Worm (Caenorhabditis elegans) whole organism, L2 larva: ENCODE measurements around the gene catp-5.

ENCODE experiments used
- C34F6.9 ChIP-seq: fragments of 150-350 bp; optimal IDR thresholded peaks from 2 replicates; lab custom pipeline; 2014; ENCODE audit warnings: missing biosample characterization, missing genetic modification characterization
- F13H6.1 ChIP-seq: sonication (generic microtip); optimal IDR thresholded peaks from 2 replicates; lab custom pipeline; 2016; ENCODE audit warnings: missing genetic modification characterization, missing compliant biosample characterization
- R02D3.7 ChIP-seq: fragments of 150-350 bp; optimal IDR thresholded peaks from 2 replicates; lab custom pipeline; 2014; ENCODE audit warnings: missing biosample characterization, missing genetic modification characterization
- Y55F3AM.14 ChIP-seq: fragments of 200-800 bp; sonication (Bioruptor generic); optimal IDR thresholded peaks from 2 replicates; lab custom pipeline; 2018; ENCODE audit warnings: mild to moderate bottlenecking, missing genetic modification characterization, missing compliant biosample characterization
- ZK546.5 ChIP-seq: sonication (generic microtip); optimal IDR thresholded peaks from 2 replicates; lab custom pipeline; 2017; ENCODE audit warnings: missing biosample characterization, missing genetic modification characterization
- alr-1 ChIP-seq: fragments of 150-350 bp; optimal IDR thresholded peaks from 2 replicates; lab custom pipeline; 2014; ENCODE audit warnings: missing biosample characterization, missing genetic modification characterization
- aly-2 ChIP-seq: fragments of 150-350 bp; optimal IDR thresholded peaks from 2 replicates; lab custom pipeline; 2014; ENCODE audit warnings: missing biosample characterization, missing genetic modification characterization
- ama-1 ChIP-seq: fragments of 150-350 bp; optimal IDR thresholded peaks from 2 replicates; lab custom pipeline; 2018; ENCODE audit warnings: inconsistent platforms
- blmp-1 ChIP-seq: sonication (generic microtip); optimal IDR thresholded peaks from 2 replicates; lab custom pipeline; 2017; ENCODE audit warnings: missing genetic modification characterization, mild to moderate bottlenecking, missing compliant biosample characterization, antibody characterized with exemption, moderate library complexity; ENCODE audit not compliant: insufficient read depth
- ceh-16 ChIP-seq: fragments of 150-350 bp; optimal IDR thresholded peaks from 2 replicates; lab custom pipeline; 2014; ENCODE audit warnings: missing biosample characterization, missing genetic modification characterization
- ceh-82 ChIP-seq: fragments of 150-350 bp; optimal IDR thresholded peaks from 2 replicates; lab custom pipeline; 2014; ENCODE audit warnings: missing biosample characterization, missing genetic modification characterization
- crh-2 ChIP-seq: sonication (generic microtip); optimal IDR thresholded peaks from 2 replicates; lab custom pipeline; 2017; ENCODE audit warnings: missing biosample characterization, missing genetic modification characterization
- egl-27 ChIP-seq: sonication (generic microtip); optimal IDR thresholded peaks from 3 replicates; lab custom pipeline; 2017; ENCODE audit warnings: missing biosample characterization, missing genetic modification reagents, missing genetic modification characterization
- elt-1 ChIP-seq: fragments of 150-350 bp; optimal IDR thresholded peaks from 2 replicates; lab custom pipeline; 2014; ENCODE audit warnings: missing biosample characterization, missing genetic modification characterization
- fos-1 ChIP-seq: fragments of 150-350 bp; optimal IDR thresholded peaks from 2 replicates; lab custom pipeline; 2014; ENCODE audit warnings: missing biosample characterization, missing genetic modification characterization
- gmeb-1 ChIP-seq: fragments of 150-350 bp; optimal IDR thresholded peaks from 2 replicates; lab custom pipeline; 2014; ENCODE audit warnings: missing biosample characterization, missing genetic modification characterization
- lin-11 ChIP-seq: fragments of 150-350 bp; sonication (generic microtip); optimal IDR thresholded peaks from 2 replicates; lab custom pipeline; 2014; ENCODE audit warnings: missing biosample characterization, missing genetic modification characterization, inconsistent platforms, mixed read lengths
- lin-13 ChIP-seq: fragments of 150-350 bp; optimal IDR thresholded peaks from 2 replicates; lab custom pipeline; 2014; ENCODE audit warnings: missing biosample characterization, missing genetic modification reagents, missing genetic modification characterization
- lsy-2 ChIP-seq, 2 experiments: fragments of 150-350 bp in 1 of 2; sonication (generic microtip) in 1 of 2; optimal IDR thresholded peaks; 2 replicates each; lab custom pipeline; 2014 to 2017; ENCODE audit warnings: missing biosample characterization in 2 of 2, missing genetic modification characterization in 2 of 2
- nhr-11 ChIP-seq: fragments of 150-350 bp; optimal IDR thresholded peaks from 2 replicates; lab custom pipeline; 2014; ENCODE audit warnings: missing biosample characterization, missing genetic modification characterization
- nhr-129 ChIP-seq: fragments of 150-350 bp; optimal IDR thresholded peaks from 2 replicates; lab custom pipeline; 2014; ENCODE audit warnings: missing biosample characterization, missing genetic modification characterization
- nhr-21 ChIP-seq: fragments of 150-350 bp; optimal IDR thresholded peaks from 2 replicates; lab custom pipeline; 2014; ENCODE audit warnings: missing biosample characterization, missing genetic modification characterization
- nhr-237 ChIP-seq: fragments of 150-350 bp; optimal IDR thresholded peaks from 2 replicates; lab custom pipeline; 2014; ENCODE audit warnings: missing biosample characterization, missing genetic modification characterization
- nhr-25 ChIP-seq: fragments of 150-350 bp; sonication (generic microtip); optimal IDR thresholded peaks from 3 replicates; lab custom pipeline; 2014; ENCODE audit warnings: missing biosample characterization, missing genetic modification characterization
- nhr-77 ChIP-seq: fragments of 150-350 bp; optimal IDR thresholded peaks from 2 replicates; lab custom pipeline; 2014; ENCODE audit warnings: missing biosample characterization, missing genetic modification characterization
- sem-4 ChIP-seq: fragments of 150-350 bp; optimal IDR thresholded peaks from 2 replicates; lab custom pipeline; 2014; ENCODE audit warnings: missing biosample characterization, missing genetic modification reagents, missing genetic modification characterization
- sma-9 ChIP-seq, 2 experiments: fragments of 150-350 bp in 1 of 2; sonication (generic microtip) in 1 of 2; optimal IDR thresholded peaks; 2 replicates each; lab custom pipeline; 2014 to 2016; ENCODE audit warnings: missing genetic modification characterization in 2 of 2, mild to moderate bottlenecking in 1 of 2, missing biosample characterization in 1 of 2, missing compliant biosample characterization in 1 of 2, missing genetic modification reagents in 1 of 2, moderate library complexity in 1 of 2
- unc-39 ChIP-seq: fragments of 150-350 bp; optimal IDR thresholded peaks from 2 replicates; lab custom pipeline; 2014; ENCODE audit warnings: missing biosample characterization, missing genetic modification characterization
- unc-55 ChIP-seq: fragments of 150-350 bp; sonication (generic microtip); optimal IDR thresholded peaks from 3 replicates; lab custom pipeline; 2014; ENCODE audit warnings: missing biosample characterization, missing genetic modification reagents, missing genetic modification characterization
- zag-1 ChIP-seq: fragments of 150-350 bp; optimal IDR thresholded peaks from 2 replicates; lab custom pipeline; 2014; ENCODE audit warnings: missing biosample characterization, missing genetic modification characterization
- ztf-11 ChIP-seq: sonication (generic microtip); optimal IDR thresholded peaks from 2 replicates; lab custom pipeline; 2017; ENCODE audit warnings: missing biosample characterization, missing genetic modification characterization
- ztf-4 ChIP-seq: fragments of 150-350 bp; optimal IDR thresholded peaks from 2 replicates; lab custom pipeline; 2014; ENCODE audit warnings: missing biosample characterization, missing genetic modification characterization

catp-5 gene

DNA sequence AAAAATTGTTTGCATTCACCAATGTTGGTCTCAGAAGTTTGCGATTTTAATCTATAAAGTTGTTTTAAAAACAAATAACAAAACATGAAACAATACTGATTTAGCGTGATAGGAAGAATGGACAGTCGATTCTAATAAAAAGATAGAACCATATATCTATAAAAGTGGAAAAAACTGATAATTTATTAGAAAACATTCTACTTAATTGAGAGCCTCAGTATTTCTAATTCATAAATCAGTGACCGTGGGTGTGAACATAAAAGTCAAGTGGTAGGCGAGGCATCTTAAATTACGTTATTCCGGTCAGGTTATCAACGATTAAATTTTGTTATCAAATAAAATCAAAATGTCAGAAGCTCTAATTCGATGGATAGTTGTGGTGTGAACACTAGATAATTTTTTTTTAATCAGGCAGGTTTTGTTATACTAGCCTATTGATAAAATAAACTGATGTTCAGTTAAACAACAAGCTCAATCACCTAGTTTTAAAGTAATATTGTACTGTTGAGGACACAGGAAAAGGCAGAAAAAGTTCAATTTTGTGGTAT lies at the start of gene catp-5:
catp-5 (minus strand) TSS at position 51 of the 548 bp plus-strand sequence.
- no peak for TF ChIP-seq lin-11 (tag; lab: Kevin White, UChicago)
- no peak for TF ChIP-seq sem-4
- peak; percentile 40 for TF ChIP-seq fos-1 (tag; lab: Kevin White, UChicago)
- no peak for TF ChIP-seq ztf-11 (tag; lab: Kevin White, UChicago)

- no peak for TF ChIP-seq lsy-2 (tag; optimal IDR thresholded peaks at IDR 0.05; lab: Kevin White, UChicago)
- TF ChIP-seq egl-27, result no peak
- TF ChIP-seq ceh-16 (tag; lab: Kevin White, UChicago), result no peak
Observed at ce11 chrX:8147398-8147797, 48.7 kb upstream of the catp-5 start, which contains the start of gene C02B8.1. C02B8.1 (plus strand) TSS chrX:8147698.

- no peak for TF ChIP-seq C34F6.9 (tag; lab: Kevin White, UChicago)
- TF ChIP-seq sma-9 (GFP tag; optimal IDR thresholded peaks at IDR 0.05; lab: Kevin White, UChicago), result no peak
- TF ChIP-seq sma-9 (tag; optimal IDR thresholded peaks at IDR 0.05; lab: Kevin White, UChicago), result no peak
- TF ChIP-seq elt-1 (tag; lab: Kevin White, UChicago), result no peak
- TF ChIP-seq nhr-129 (tag; lab: Kevin White, UChicago), result no peak
- TF ChIP-seq, all 48 proteins: peak for 0
Observed at ce11 chrX:8139146-8139545, 40.5 kb upstream of the catp-5 start, which contains the start of gene C02B8.3. C02B8.3 (plus strand) TSS chrX:8139446.

DNA sequence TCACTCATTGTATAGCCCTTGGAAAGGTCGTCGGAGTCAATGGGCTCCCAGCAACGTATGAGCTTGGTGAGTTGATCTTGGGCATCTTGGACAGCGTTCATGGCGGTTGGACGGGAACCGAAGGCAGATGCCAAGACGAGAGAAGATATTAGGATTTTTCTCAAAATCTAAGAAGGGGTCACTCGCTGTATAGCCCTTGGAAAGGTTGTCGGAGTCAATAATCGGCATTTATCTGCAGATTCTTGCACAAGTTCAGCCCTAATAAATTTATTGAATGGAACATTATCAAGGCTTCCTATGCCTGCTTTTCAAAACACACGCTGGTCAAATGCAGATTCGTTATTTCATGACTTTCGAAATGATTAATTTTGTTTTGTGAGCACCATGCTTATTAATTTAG lies 39.1 kb upstream of the catp-5 start, which contains the start of gene C02B8.7:
C02B8.7 (minus strand) TSS at position 101 of the 400 bp plus-strand sequence.
- TF ChIP-seq Y55F3AM.14 (GFP tag; lab: Kevin White, UChicago) (no peak), aly-2 (tag; lab: Kevin White, UChicago) (no peak), nhr-129 (tag; lab: Kevin White, UChicago) (no peak), nhr-237 (tag; lab: Kevin White, UChicago) (no peak), ceh-16 (tag; lab: Kevin White, UChicago) (no peak), unc-39 (tag; lab: Kevin White, UChicago) (no peak), ztf-4 (tag; lab: Kevin White, UChicago) (no peak), alr-1 (tag; lab: Kevin White, UChicago) (no peak), nhr-77 (tag; lab: Kevin White, UChicago) (no peak), ztf-11 (tag; lab: Kevin White, UChicago) (no peak)

DNA sequence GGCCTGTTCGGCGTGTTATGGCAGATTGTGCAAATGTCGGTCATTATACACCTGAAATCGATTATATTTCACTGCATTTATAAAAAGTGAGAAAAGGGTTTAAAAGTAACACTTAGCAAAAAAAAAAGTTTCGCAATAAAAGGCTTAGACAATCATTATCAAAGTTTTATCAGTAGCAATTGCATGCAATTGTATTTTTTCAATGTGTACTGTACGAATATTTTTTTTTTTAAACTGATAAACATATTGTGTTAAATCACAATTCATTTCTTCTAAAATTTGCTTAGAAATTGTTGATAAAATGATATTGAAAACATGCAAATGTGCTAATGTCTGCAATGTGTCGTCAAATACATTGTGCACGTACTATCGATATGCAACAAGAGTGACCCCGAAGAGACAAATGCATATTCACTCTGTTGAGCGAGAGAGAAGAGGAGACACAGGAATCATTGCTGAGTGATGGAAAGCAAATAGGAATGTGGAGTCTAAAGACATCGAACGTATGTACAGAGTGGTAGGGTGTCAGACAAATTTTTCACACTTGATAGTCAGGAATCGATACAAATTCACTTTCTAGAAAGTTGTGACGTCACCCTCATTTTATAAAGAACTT lies 37.7 kb upstream of the catp-5 start, which contains the start of gene C02B8.6:
C02B8.6 (minus strand) TSS at position 51 of the 616 bp plus-strand sequence.
- TF ChIP-seq C34F6.9 (tag; lab: Kevin White, UChicago) (peak; percentile 59), F13H6.1 (tag; lab: Kevin White, UChicago) (peak; percentile 39), nhr-129 (tag; lab: Kevin White, UChicago) (peak; percentile 82), crh-2 (tag; lab: Kevin White, UChicago) (peak; percentile 51), lsy-2 (tag; optimal IDR thresholded peaks at IDR 0.05; lab: Kevin White, UChicago) (no peak), unc-55 (GFP tag; lab: Kevin White, UChicago) (peak; percentile 70), nhr-77 (tag; lab: Kevin White, UChicago) (no peak), lin-13 (peak; percentile 44), fos-1 (tag; lab: Kevin White, UChicago) (peak; percentile 86)
- TF ChIP-seq, all 48 proteins: peak for 7

ce11 chrX:8129543-8129942 lies 30.9 kb upstream of the catp-5 start, which contains the start of gene frpr-1:
frpr-1 (minus strand) TSS chrX:8129643.
- TF ChIP-seq zag-1, result no peak
- TF ChIP-seq nhr-25 (tag; lab: Kevin White, UChicago), result no peak

ce11 chrX:8123194-8123593 lies 24.5 kb upstream of the catp-5 start, which contains the start of gene C02B8.12:
C02B8.12 (minus strand) TSS chrX:8123368.
- TF ChIP-seq ama-1 (lab: Kevin White, UChicago), result no peak
- TF ChIP-seq nhr-21 (tag; lab: Kevin White, UChicago), result no peak
- TF ChIP-seq ZK546.5 (tag; lab: Kevin White, UChicago), result no peak
- no peak for TF ChIP-seq gmeb-1 (tag; lab: Kevin White, UChicago)
- no peak for TF ChIP-seq blmp-1 (tag; lab: Kevin White, UChicago)
- TF ChIP-seq nhr-11, result no peak
- TF ChIP-seq F13H6.1 (tag; lab: Kevin White, UChicago), result no peak
- no peak for TF ChIP-seq aly-2 (tag; lab: Kevin White, UChicago)
- no peak for TF ChIP-seq R02D3.7 (tag; lab: Kevin White, UChicago)
- TF ChIP-seq ceh-82 (tag; lab: Kevin White, UChicago), result no peak
